Worm (Caenorhabditis elegans) whole organism, young adult: ENCODE measurements around the gene C45B11.5.

ENCODE experiments used
- B0019.2 ChIP-seq: fragments of 200-800 bp; sonication (Bioruptor generic); conservative IDR thresholded peaks from 2 replicates; pipeline ENCODE4 v1.3.6; 2022; ENCODE audit warnings: missing genetic modification reagents, missing genetic modification characterization, missing compliant biosample characterization
- C06A6.2 ChIP-seq: fragments of 200-800 bp; sonication (Bioruptor generic); conservative IDR thresholded peaks from 2 replicates; pipeline ENCODE4 v1.3.6; 2022; ENCODE audit warnings: missing genetic modification characterization, missing compliant biosample characterization
- C17E4.6 ChIP-seq: fragments of 200-800 bp; sonication (Bioruptor generic); IDR thresholded peaks from 2 replicates; pipeline ENCODE4 v1.3.6; 2022; ENCODE audit warnings: missing genetic modification reagents, missing genetic modification characterization, missing compliant biosample characterization
- F22D6.2 ChIP-seq: sonication (generic microtip); optimal IDR thresholded peaks from 2 replicates; lab custom pipeline; 2016; ENCODE audit warnings: mild to moderate bottlenecking, missing genetic modification characterization, missing compliant biosample characterization
- F33H1.4 ChIP-seq: fragments of 200-800 bp; sonication (Bioruptor generic); IDR thresholded peaks from 2 replicates; pipeline ENCODE4 v1.3.6; 2022; ENCODE audit warnings: missing genetic modification reagents, missing genetic modification characterization, missing compliant biosample characterization
- F37B4.10 ChIP-seq: fragments of 200-800 bp; sonication (Bioruptor generic); IDR thresholded peaks from 2 replicates; pipeline ENCODE4 v1.3.6; 2022; ENCODE audit warnings: missing genetic modification characterization, missing compliant biosample characterization
- F49E8.2 ChIP-seq: sonication (generic microtip); optimal IDR thresholded peaks from 3 replicates; lab custom pipeline; 2017; ENCODE audit warnings: missing genetic modification characterization, mild to moderate bottlenecking, missing compliant biosample characterization, antibody characterized with exemption, moderate library complexity; ENCODE audit not compliant: insufficient read depth
- F57C9.4 ChIP-seq: sonication (generic microtip); optimal IDR thresholded peaks from 2 replicates; lab custom pipeline; 2017; ENCODE audit warnings: mild to moderate bottlenecking, missing genetic modification characterization, missing compliant biosample characterization
- Y56A3A.18 ChIP-seq: fragments of 200-800 bp; sonication (Bioruptor generic); IDR thresholded peaks from 2 replicates; pipeline ENCODE4 v1.3.6; 2022; ENCODE audit warnings: missing genetic modification reagents, missing genetic modification characterization, missing compliant biosample characterization
- Y67H2A.10 ChIP-seq: fragments of 200-800 bp; sonication (Bioruptor generic); conservative IDR thresholded peaks from 2 replicates; pipeline ENCODE4 v1.3.6; 2022; ENCODE audit warnings: missing genetic modification reagents, missing genetic modification characterization, missing compliant biosample characterization
- Y79H2A.3 ChIP-seq: fragments of 200-800 bp; sonication (Bioruptor generic); conservative IDR thresholded peaks from 2 replicates; pipeline ENCODE4 v1.3.6; 2022; ENCODE audit warnings: missing genetic modification reagents, missing genetic modification characterization, missing compliant biosample characterization
- Y95B8A.8 ChIP-seq: fragments of 200-800 bp; sonication (Bioruptor generic); IDR thresholded peaks from 2 replicates; pipeline ENCODE4 v1.3.6; 2022; ENCODE audit warnings: missing genetic modification reagents, missing genetic modification characterization, missing compliant biosample characterization
- akir-1 ChIP-seq: fragments of 200-800 bp; sonication (Bioruptor generic); optimal IDR thresholded peaks from 2 replicates; lab custom pipeline; 2018; ENCODE audit warnings: mild to moderate bottlenecking, missing genetic modification characterization, moderate library complexity, missing compliant biosample characterization
- attf-3 ChIP-seq: fragments of 200-800 bp; sonication (Bioruptor generic); conservative IDR thresholded peaks from 2 replicates; pipeline ENCODE4 v1.3.6; 2022; ENCODE audit warnings: missing genetic modification reagents, missing genetic modification characterization, missing compliant biosample characterization
- bed-1 ChIP-seq: fragments of 200-800 bp; sonication (Bioruptor generic); IDR thresholded peaks from 2 replicates; pipeline ENCODE4 v1.3.6; 2022; ENCODE audit warnings: missing genetic modification reagents, missing genetic modification characterization, missing compliant biosample characterization
- bed-2 ChIP-seq: fragments of 200-800 bp; sonication (Bioruptor generic); IDR thresholded peaks from 2 replicates; pipeline ENCODE4 v1.3.6; 2022; ENCODE audit warnings: missing genetic modification reagents, missing genetic modification characterization, missing compliant biosample characterization
- cebp-1 ChIP-seq, 2 experiments: fragments of 200-800 bp in 1 of 2; sonication (Bioruptor generic) in 1 of 2; sonication (generic microtip) in 1 of 2; IDR thresholded peaks in 1 of 2; optimal IDR thresholded peaks in 1 of 2; 2 replicates each; pipeline versions ENCODE4 v1.3.6 to Lab custom; 2017 to 2022; ENCODE audit warnings: missing compliant biosample characterization in 2 of 2, missing genetic modification characterization in 2 of 2, mild to moderate bottlenecking in 1 of 2, missing genetic modification reagents in 1 of 2, moderate library complexity in 1 of 2
- cebp-2 ChIP-seq: fragments of 200-800 bp; sonication (Bioruptor generic); IDR thresholded peaks from 2 replicates; pipeline ENCODE4 v1.3.6; 2022; ENCODE audit warnings: missing genetic modification characterization, missing compliant biosample characterization
- ceh-58 ChIP-seq: fragments of 200-800 bp; sonication (Bioruptor generic); IDR thresholded peaks from 2 replicates; pipeline ENCODE4 v1.3.6; 2022; ENCODE audit warnings: missing genetic modification characterization, missing compliant biosample characterization
- dox-1 ChIP-seq: fragments of 200-800 bp; sonication (Bioruptor generic); IDR thresholded peaks from 2 replicates; pipeline ENCODE4 v1.3.6; 2022; ENCODE audit warnings: missing genetic modification reagents, missing genetic modification characterization, missing compliant biosample characterization
- dpff-1 ChIP-seq: sonication (generic microtip); optimal IDR thresholded peaks from 2 replicates; lab custom pipeline; 2017; ENCODE audit warnings: mild to moderate bottlenecking, missing genetic modification characterization, missing compliant biosample characterization
- dpl-1 ChIP-seq: fragments of 150-350 bp; optimal IDR thresholded peaks from 2 replicates; lab custom pipeline; 2014; ENCODE audit warnings: missing biosample characterization, missing genetic modification reagents, missing genetic modification characterization
- egl-18 ChIP-seq: fragments of 200-800 bp; sonication (Bioruptor generic); IDR thresholded peaks from 2 replicates; pipeline ENCODE4 v1.3.6; 2022; ENCODE audit warnings: missing genetic modification reagents, missing genetic modification characterization, missing compliant biosample characterization
- ets-4 ChIP-seq: fragments of 200-800 bp; sonication (Bioruptor generic); optimal IDR thresholded peaks from 2 replicates; lab custom pipeline; 2018; ENCODE audit warnings: mild to moderate bottlenecking, missing genetic modification characterization, missing compliant biosample characterization
- gei-17 ChIP-seq: fragments of 200-800 bp; sonication (Bioruptor generic); optimal IDR thresholded peaks from 2 replicates; lab custom pipeline; 2018; ENCODE audit warnings: mild to moderate bottlenecking, missing genetic modification characterization, missing compliant biosample characterization
- hmg-20 ChIP-seq: fragments of 200-800 bp; sonication (Bioruptor generic); IDR thresholded peaks from 2 replicates; pipeline ENCODE4 v1.3.6; 2022; ENCODE audit warnings: missing genetic modification reagents, missing genetic modification characterization, missing compliant biosample characterization
- hsf-1 ChIP-seq: fragments of 200-800 bp; sonication (Bioruptor generic); IDR thresholded peaks from 2 replicates; pipeline ENCODE4 v1.3.6; 2022; ENCODE audit warnings: missing genetic modification reagents, missing genetic modification characterization, missing compliant biosample characterization
- lag-1 ChIP-seq: fragments of 200-800 bp; sonication (Bioruptor generic); IDR thresholded peaks from 2 replicates; pipeline ENCODE4 v1.3.6; 2022; ENCODE audit warnings: missing genetic modification reagents, missing genetic modification characterization, missing compliant biosample characterization
- let-607 ChIP-seq, 2 experiments: fragments of 200-800 bp in 1 of 2; sonication (Bioruptor generic) in 1 of 2; sonication (generic microtip) in 1 of 2; optimal IDR thresholded peaks; 2 replicates each; lab custom pipeline; 2016 to 2018; ENCODE audit warnings: mild to moderate bottlenecking in 2 of 2, missing compliant biosample characterization in 2 of 2, missing genetic modification characterization in 2 of 2, moderate library complexity in 2 of 2, missing genotype in 1 of 2
- lir-1 ChIP-seq: fragments of 200-800 bp; sonication (Bioruptor generic); conservative IDR thresholded peaks from 2 replicates; pipeline ENCODE4 v1.3.6; 2022; ENCODE audit warnings: missing genetic modification reagents, missing genetic modification characterization, missing compliant biosample characterization
- lsl-1 ChIP-seq: fragments of 200-800 bp; sonication (Bioruptor generic); optimal IDR thresholded peaks from 2 replicates; lab custom pipeline; 2018; ENCODE audit warnings: mild to moderate bottlenecking, missing genetic modification characterization, moderate library complexity, missing compliant biosample characterization
- lsy-27 ChIP-seq: sonication (generic microtip); optimal IDR thresholded peaks from 2 replicates; lab custom pipeline; 2017; ENCODE audit warnings: missing genetic modification characterization, mild to moderate bottlenecking, missing compliant biosample characterization, antibody characterized with exemption, missing genotype, borderline replicate concordance; ENCODE audit not compliant: insufficient read depth
- mel-28 ChIP-seq: sonication (generic microtip); optimal IDR thresholded peaks from 2 replicates; lab custom pipeline; 2016; ENCODE audit warnings: borderline replicate concordance, mild to moderate bottlenecking, missing genetic modification characterization, missing compliant biosample characterization
- nhr-120 ChIP-seq: fragments of 200-800 bp; sonication (Bioruptor generic); IDR thresholded peaks from 2 replicates; pipeline ENCODE4 v1.3.6; 2022; ENCODE audit warnings: missing genetic modification characterization, missing compliant biosample characterization
- nhr-179 ChIP-seq: sonication (generic microtip); optimal IDR thresholded peaks from 2 replicates; lab custom pipeline; 2016; ENCODE audit warnings: mild to moderate bottlenecking, missing genetic modification characterization, missing compliant biosample characterization
- rcor-1 ChIP-seq: fragments of 200-800 bp; sonication (Bioruptor generic); IDR thresholded peaks from 2 replicates; pipeline ENCODE4 v1.3.6; 2022; ENCODE audit warnings: missing genetic modification reagents, missing genetic modification characterization, missing compliant biosample characterization
- rpc-1 ChIP-seq, 2 experiments: fragments of 150-350 bp in 1 of 2; sonication (generic microtip) in 1 of 2; optimal IDR thresholded peaks; 2 replicates each; lab custom pipeline; 2014 to 2018; ENCODE audit warnings: missing biosample characterization in 1 of 2, missing genetic modification characterization in 1 of 2, missing genetic modification reagents in 1 of 2, missing genotype in 1 of 2
- snpc-1.1 ChIP-seq: sonication (generic microtip); optimal IDR thresholded peaks from 2 replicates; lab custom pipeline; 2017; ENCODE audit warnings: missing genetic modification characterization, mild to moderate bottlenecking, missing compliant biosample characterization, antibody characterized with exemption, moderate library complexity, missing genotype, missing genetic modification reagents; ENCODE audit not compliant: insufficient read depth
- snpc-1.3 ChIP-seq: sonication (generic microtip); optimal IDR thresholded peaks from 2 replicates; lab custom pipeline; 2017; ENCODE audit warnings: missing genetic modification characterization, mild to moderate bottlenecking, missing compliant biosample characterization, antibody characterized with exemption, moderate library complexity, missing genotype, missing genetic modification reagents; ENCODE audit not compliant: insufficient read depth
- somi-1 ChIP-seq: fragments of 200-800 bp; sonication (Bioruptor generic); optimal IDR thresholded peaks from 2 replicates; lab custom pipeline; 2018; ENCODE audit warnings: mild to moderate bottlenecking, missing genetic modification characterization, missing compliant biosample characterization
- sptf-2 ChIP-seq: fragments of 200-800 bp; sonication (Bioruptor generic); optimal IDR thresholded peaks from 2 replicates; lab custom pipeline; 2018; ENCODE audit warnings: mild to moderate bottlenecking, missing genetic modification characterization, missing compliant biosample characterization
- xnd-1 ChIP-seq: sonication (generic microtip); optimal IDR thresholded peaks from 2 replicates; lab custom pipeline; 2016; ENCODE audit warnings: missing genotype, missing genetic modification reagents, missing genetic modification characterization, missing compliant biosample characterization
- zfh-2 ChIP-seq: fragments of 200-800 bp; sonication (Bioruptor generic); conservative IDR thresholded peaks from 2 replicates; pipeline ENCODE4 v1.3.6; 2022; ENCODE audit warnings: missing genetic modification reagents, missing genetic modification characterization, missing compliant biosample characterization
- ztf-25 ChIP-seq: fragments of 200-800 bp; sonication (Bioruptor generic); IDR thresholded peaks from 2 replicates; pipeline ENCODE4 v1.3.6; 2022; ENCODE audit warnings: missing genetic modification reagents, missing genetic modification characterization, missing compliant biosample characterization
- ztf-28 ChIP-seq: fragments of 200-800 bp; sonication (Bioruptor generic); IDR thresholded peaks from 2 replicates; pipeline ENCODE4 v1.3.6; 2022; ENCODE audit warnings: missing genetic modification reagents, missing genetic modification characterization, missing compliant biosample characterization
- ztf-6 ChIP-seq: fragments of 200-800 bp; sonication (Bioruptor generic); IDR thresholded peaks from 2 replicates; pipeline ENCODE4 v1.3.6; 2022; ENCODE audit warnings: missing genetic modification reagents, missing genetic modification characterization, missing compliant biosample characterization

The C45B11.5 gene

ce11 chrV:11039379-11039954, 2.1 kb upstream of the C45B11.5 start, which contains the start of gene pak-2 (continued):
- TF ChIP-seq lir-1 = no peak
- no peak; the same call in 1 of the 2 replicates for TF ChIP-seq dox-1 (GFP tag; lab: Robert Waterston, UW)
- TF ChIP-seq cebp-1 (GFP tag; IDR thresholded peaks at IDR 0.05; lab: Robert Waterston, UW) = no peak
- peak; percentile 55 for TF ChIP-seq cebp-1 (tag; optimal IDR thresholded peaks at IDR 0.05; lab: Kevin White, UChicago)
- TF ChIP-seq xnd-1 (tag; lab: Kevin White, UChicago) = no peak
- TF ChIP-seq ets-4 = no peak
- no peak for TF ChIP-seq Y56A3A.18 (GFP tag; lab: Robert Waterston, UW)
- no peak for TF ChIP-seq bed-1 (GFP tag; lab: Robert Waterston, UW)
- TF ChIP-seq hmg-20 (GFP tag; lab: Robert Waterston, UW) = no peak
- no peak for TF ChIP-seq ceh-58 (GFP tag; lab: Robert Waterston, UW)
- TF ChIP-seq akir-1 = peak; percentile 64
- peak in 1 of 2 experiments; percentile 3 for TF ChIP-seq let-607 (tag; optimal IDR thresholded peaks at IDR 0.05; lab: Kevin White, UChicago)
- no peak for TF ChIP-seq F22D6.2 (tag; lab: Kevin White, UChicago)
- no peak for TF ChIP-seq ztf-6
- TF ChIP-seq egl-18 (GFP tag; lab: Robert Waterston, UW) = no peak
- TF ChIP-seq lsy-27 (tag; lab: Kevin White, UChicago) = no peak
- TF ChIP-seq C06A6.2 = no peak
- no peak for TF ChIP-seq F57C9.4 (tag; lab: Kevin White, UChicago)
- no peak for TF ChIP-seq cebp-2 (GFP tag; lab: Robert Waterston, UW)
- peak; percentile 26 for TF ChIP-seq F49E8.2 (tag; lab: Kevin White, UChicago)
- TF ChIP-seq F33H1.4 (GFP tag; lab: Robert Waterston, UW) = no peak
- TF ChIP-seq dpl-1 (GFP tag; lab: Kevin White, UChicago) = no peak
- TF ChIP-seq hsf-1 (GFP tag; lab: Robert Waterston, UW) = no peak
- no peak for TF ChIP-seq dpff-1 (tag; lab: Kevin White, UChicago)
- TF ChIP-seq Y79H2A.3 (GFP tag; lab: Robert Waterston, UW) = no peak
- TF ChIP-seq rcor-1 (GFP tag; lab: Robert Waterston, UW) = 0 out of 2 replicates have a peak, but pooled peaks have one; percentile 32
- no peak for TF ChIP-seq ztf-25 (GFP tag; lab: Robert Waterston, UW)
- no peak for TF ChIP-seq gei-17
- TF ChIP-seq Y95B8A.8 = no peak
- TF ChIP-seq attf-3 (GFP tag; lab: Robert Waterston, UW) = peak; percentile 51; the same call in 1 of the 2 replicates
- TF ChIP-seq nhr-179 = no peak
- no peak for TF ChIP-seq Y67H2A.10 (GFP tag; lab: Robert Waterston, UW)
- no peak for TF ChIP-seq F37B4.10 (GFP tag; lab: Robert Waterston, UW)
- TF ChIP-seq mel-28 (tag; lab: Kevin White, UChicago) = no peak
- TF ChIP-seq rpc-1 (optimal IDR thresholded peaks at IDR 0.05; lab: Kevin White, UChicago) = no peak
- no peak for TF ChIP-seq rpc-1 (tag; optimal IDR thresholded peaks at IDR 0.05; lab: Kevin White, UChicago)
- TF ChIP-seq nhr-120 = no peak
- TF ChIP-seq lsl-1 (GFP tag; lab: Kevin White, UChicago) = no peak
- TF ChIP-seq snpc-1.3 (tag; lab: Kevin White, UChicago) = no peak
- peak; percentile 10 for TF ChIP-seq somi-1
- TF ChIP-seq snpc-1.1 (tag; lab: Kevin White, UChicago) = no peak
- no peak for TF ChIP-seq zfh-2 (GFP tag; lab: Robert Waterston, UW)
- TF ChIP-seq bed-2 (GFP tag; lab: Robert Waterston, UW) = 0 out of 2 replicates have a peak, but pooled peaks have one; percentile 69
- no peak for TF ChIP-seq lag-1 (GFP tag; lab: Robert Waterston, UW)
- no peak for TF ChIP-seq C17E4.6
- no peak for TF ChIP-seq B0019.2
- no peak for TF ChIP-seq ztf-28
- no peak for TF ChIP-seq sptf-2 (GFP tag; lab: Kevin White, UChicago)
